Fruit fly (Drosophila melanogaster) whole organism, prepupa: ENCODE measurements around the gene CG43051.

Experiments
- Blimp-1 ChIP-seq: fragments of 200-800 bp; sonication (Bioruptor generic); optimal IDR thresholded peaks from 3 replicates; lab custom pipeline; 2017; ENCODE audit warnings: missing biosample characterization, missing genetic modification characterization, mild to moderate bottlenecking, moderate library complexity, missing genetic modification reagents
- CG11762 ChIP-seq: fragments of 200-800 bp; sonication (Bioruptor generic); optimal IDR thresholded peaks from 3 replicates; lab custom pipeline; 2016; ENCODE audit warnings: missing biosample characterization, missing genetic modification characterization; ENCODE audit not compliant: insufficient read depth
- CG11902 ChIP-seq: fragments of 200-800 bp; sonication (Bioruptor generic); optimal IDR thresholded peaks from 3 replicates; lab custom pipeline; 2016; ENCODE audit warnings: missing biosample characterization, missing genetic modification characterization
- CG15336 ChIP-seq: fragments of 200-800 bp; sonication (Bioruptor generic); IDR thresholded peaks from 2 replicates; pipeline ENCODE4 v1.3.6; 2022; ENCODE audit warnings: missing biosample characterization, missing genetic modification characterization
- CG16779 ChIP-seq: fragments of 200-800 bp; sonication (Bioruptor generic); optimal IDR thresholded peaks from 3 replicates; lab custom pipeline; 2017; ENCODE audit warnings: missing biosample characterization, mild to moderate bottlenecking, missing genetic modification characterization
- CG3032 ChIP-seq: fragments of 200-800 bp; optimal IDR thresholded peaks from 2 replicates; lab custom pipeline; 2019; ENCODE audit warnings: missing biosample characterization, mild to moderate bottlenecking, missing genetic modification characterization, moderate library complexity
- CG31627 ChIP-seq: fragments of 200-800 bp; sonication (Bioruptor generic); optimal IDR thresholded peaks from 3 replicates; lab custom pipeline; 2016; ENCODE audit warnings: missing biosample characterization, missing genetic modification characterization
- CG4318 ChIP-seq: fragments of 200-800 bp; sonication (Bioruptor generic); optimal IDR thresholded peaks from 3 replicates; lab custom pipeline; 2017; ENCODE audit warnings: missing biosample characterization, mild to moderate bottlenecking, missing genetic modification characterization
- CG6163 ChIP-seq: fragments of 200-800 bp; sonication (Bioruptor generic); IDR thresholded peaks from 3 replicates; pipeline ENCODE4 v1.3.6; 2022; ENCODE audit warnings: missing biosample characterization, missing genetic modification characterization
- CG6276 ChIP-seq: fragments of 200-800 bp; sonication (Bioruptor generic); optimal IDR thresholded peaks from 2 replicates; lab custom pipeline; 2017; ENCODE audit warnings: missing biosample characterization, mild to moderate bottlenecking, missing genetic modification characterization
- CG6792 ChIP-seq: fragments of 200-800 bp; sonication (Bioruptor generic); optimal IDR thresholded peaks from 3 replicates; lab custom pipeline; 2016; ENCODE audit warnings: missing biosample characterization, missing genetic modification characterization
- CG6808 ChIP-seq: fragments of 200-800 bp; sonication (Bioruptor generic); optimal IDR thresholded peaks from 3 replicates; lab custom pipeline; 2017; ENCODE audit warnings: missing biosample characterization, missing genetic modification characterization, mild to moderate bottlenecking, moderate library complexity, missing genetic modification reagents
- CG6854 ChIP-seq: fragments of 200-800 bp; sonication (Bioruptor generic); optimal IDR thresholded peaks from 2 replicates; lab custom pipeline; 2017; ENCODE audit warnings: missing biosample characterization, mild to moderate bottlenecking, missing genetic modification characterization
- CG7368 ChIP-seq: fragments of 200-800 bp; sonication (Bioruptor generic); optimal IDR thresholded peaks from 3 replicates; lab custom pipeline; 2016; ENCODE audit warnings: missing biosample characterization, missing genetic modification characterization
- CG8632 ChIP-seq: fragments of 200-800 bp; sonication (Bioruptor generic); optimal IDR thresholded peaks from 3 replicates; lab custom pipeline; 2016; ENCODE audit warnings: missing biosample characterization, missing genetic modification characterization
- Eip93F ChIP-seq: fragments of 200-800 bp; sonication (Bioruptor generic); optimal IDR thresholded peaks from 2 replicates; lab custom pipeline; 2016; ENCODE audit warnings: missing biosample characterization, mild to moderate bottlenecking, missing genetic modification characterization
- Ets21C ChIP-seq: fragments of 200-800 bp; sonication (Bioruptor generic); optimal IDR thresholded peaks from 3 replicates; lab custom pipeline; 2016; ENCODE audit warnings: missing biosample characterization, missing genetic modification characterization
- Gug ChIP-seq: fragments of 200-800 bp; sonication (Bioruptor generic); IDR thresholded peaks from 2 replicates; pipeline ENCODE4 v1.3.6; 2022; ENCODE audit warnings: missing biosample characterization, missing genetic modification characterization
- Hr39 ChIP-seq: fragments of 200-800 bp; sonication (Bioruptor generic); optimal IDR thresholded peaks from 2 replicates; lab custom pipeline; 2016; ENCODE audit warnings: missing biosample characterization, missing genetic modification characterization
- Met ChIP-seq: fragments of 200-800 bp; sonication (Bioruptor generic); optimal IDR thresholded peaks from 3 replicates; lab custom pipeline; 2016; ENCODE audit warnings: missing biosample characterization, missing genetic modification characterization
- Smox ChIP-seq: fragments of 200-800 bp; sonication (Bioruptor generic); optimal IDR thresholded peaks from 3 replicates; lab custom pipeline; 2016; ENCODE audit warnings: missing biosample characterization, missing genetic modification characterization
- Sox14 ChIP-seq: fragments of 200-800 bp; sonication (Bioruptor generic); optimal IDR thresholded peaks from 3 replicates; lab custom pipeline; 2016; ENCODE audit warnings: missing biosample characterization, missing genetic modification characterization
- acj6 ChIP-seq: fragments of 200-800 bp; sonication (Bioruptor generic); optimal IDR thresholded peaks from 3 replicates; lab custom pipeline; 2016; ENCODE audit warnings: missing biosample characterization, missing genetic modification characterization
- cyc ChIP-seq: fragments of 200-800 bp; sonication (Bioruptor generic); optimal IDR thresholded peaks from 3 replicates; lab custom pipeline; 2016; ENCODE audit warnings: missing biosample characterization, missing genetic modification characterization
- dsx ChIP-seq: fragments of 200-800 bp; optimal IDR thresholded peaks from 3 replicates; lab custom pipeline; 2019; ENCODE audit warnings: missing biosample characterization, mild to moderate bottlenecking, missing genetic modification characterization, moderate library complexity; ENCODE audit not compliant: poor library complexity, severe bottlenecking
- eg ChIP-seq: fragments of 200-800 bp; sonication (Bioruptor generic); IDR thresholded peaks from 3 replicates; pipeline ENCODE4 v1.3.6; 2022; ENCODE audit warnings: missing biosample characterization, missing genetic modification characterization
- fd59A ChIP-seq: fragments of 200-800 bp; sonication (Bioruptor generic); optimal IDR thresholded peaks from 2 replicates; lab custom pipeline; 2017; ENCODE audit warnings: missing biosample characterization, mild to moderate bottlenecking, missing genetic modification characterization, missing genetic modification reagents
- fkh ChIP-seq: fragments of 200-800 bp; sonication (Bioruptor generic); optimal IDR thresholded peaks from 3 replicates; lab custom pipeline; 2017; ENCODE audit warnings: missing biosample characterization, mild to moderate bottlenecking, missing genetic modification characterization, moderate library complexity
- net ChIP-seq: fragments of 200-800 bp; sonication (Bioruptor generic); optimal IDR thresholded peaks from 3 replicates; lab custom pipeline; 2016; ENCODE audit warnings: missing biosample characterization, missing genetic modification characterization
- pdm3 ChIP-seq: fragments of 200-800 bp; sonication (Bioruptor generic); optimal IDR thresholded peaks from 3 replicates; lab custom pipeline; 2016; ENCODE audit warnings: missing biosample characterization, missing genetic modification characterization
- salr ChIP-seq, 2 experiments: fragments of 200-800 bp; sonication (Bioruptor generic); optimal IDR thresholded peaks; 3 replicates each; lab custom pipeline; 2016 to 2018; ENCODE audit warnings: missing biosample characterization in 2 of 2, missing genetic modification characterization in 2 of 2, mild to moderate bottlenecking in 1 of 2
- spab ChIP-seq: fragments of 200-800 bp; sonication (Bioruptor generic); optimal IDR thresholded peaks from 2 replicates; lab custom pipeline; 2017; ENCODE audit warnings: missing biosample characterization, mild to moderate bottlenecking, missing genetic modification characterization, missing genetic modification reagents
- ss ChIP-seq, 2 experiments: fragments of 200-800 bp; sonication (Bioruptor generic); optimal IDR thresholded peaks; 2 replicates in 1 of 2; 3 replicates in 1 of 2; lab custom pipeline; 2017 to 2018; ENCODE audit warnings: mild to moderate bottlenecking in 2 of 2, missing biosample characterization in 2 of 2, missing genetic modification characterization in 2 of 2, moderate library complexity in 1 of 2

The CG43051 gene

dm6 chr2L:12497283-12498265 is 10.2 kb upstream of the CG43051 start, which contains the start of gene t-cup (continued):
- peak; percentile 21 for TF ChIP-seq Hr39 (GFP tag; lab: Kevin White, UChicago)
- TF ChIP-seq CG16779 (tag; lab: Kevin White, UChicago): peak; percentile 11
- peak; percentile 44 for TF ChIP-seq CG8632 (GFP tag; lab: Kevin White, UChicago)
- TF ChIP-seq spab (GFP tag; lab: Kevin White, UChicago): peak; percentile 18
- peak; percentile 59 for TF ChIP-seq CG6808
- peak; percentile 52 for TF ChIP-seq Sox14 (GFP tag; lab: Kevin White, UChicago)
- no peak for TF ChIP-seq CG3032 (tag; lab: Kevin White, UChicago)
- peak; percentile 43 for TF ChIP-seq Smox
- TF ChIP-seq cyc (GFP tag; lab: Kevin White, UChicago): no peak
- no peak for TF ChIP-seq CG6276
- TF ChIP-seq pdm3 (GFP tag; lab: Kevin White, UChicago): peak; percentile 26
- peak; percentile 40 for TF ChIP-seq CG6792 (GFP tag; lab: Kevin White, UChicago)
- TF ChIP-seq dsx (GFP tag; lab: Kevin White, UChicago): peak; percentile 15

DNA sequence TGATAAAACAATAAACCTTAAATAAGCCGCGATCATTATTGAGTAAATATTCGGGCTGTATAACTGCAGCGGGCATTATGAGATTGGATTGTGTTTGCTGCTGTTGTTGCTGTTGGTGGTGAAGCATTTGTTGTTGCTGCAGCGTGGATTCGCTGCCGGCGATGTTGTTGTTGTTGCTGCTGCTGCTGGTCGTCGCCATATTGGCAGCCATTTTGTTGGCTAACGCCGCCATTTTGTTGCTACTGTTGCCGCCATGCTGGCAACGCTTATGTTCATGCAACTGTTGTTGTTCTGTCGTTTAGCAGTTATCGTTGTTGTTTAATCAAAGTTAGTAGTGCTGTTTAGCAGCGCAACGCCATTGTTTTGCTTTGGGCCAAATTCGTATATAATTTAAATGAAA is 9.2 kb upstream of the CG43051 start:
- TF ChIP-seq CG15336 (GFP tag; lab: Robert Waterston, UW) (no peak), Met (GFP tag; lab: Kevin White, UChicago) (no peak), CG3032 (tag; lab: Kevin White, UChicago) (peak; percentile 22), CG6808 (peak; percentile 5), fd59A (GFP tag; lab: Kevin White, UChicago) (no peak), CG6276 (no peak), CG6163 (GFP tag; lab: Robert Waterston, UW) (peak; percentile 14; the same call in 2 of the 3 replicates), CG6854 (GFP tag; lab: Kevin White, UChicago) (no peak), eg (GFP tag; lab: Robert Waterston, UW) (no peak), ss (GFP tag; optimal IDR thresholded peaks at IDR 0.05; lab: Kevin White, UChicago) (peak in 1 of 2 experiments; percentile 38), Blimp-1 (GFP tag; lab: Kevin White, UChicago) (no peak), fkh (GFP tag; lab: Kevin White, UChicago) (peak; percentile 10)

DNA sequence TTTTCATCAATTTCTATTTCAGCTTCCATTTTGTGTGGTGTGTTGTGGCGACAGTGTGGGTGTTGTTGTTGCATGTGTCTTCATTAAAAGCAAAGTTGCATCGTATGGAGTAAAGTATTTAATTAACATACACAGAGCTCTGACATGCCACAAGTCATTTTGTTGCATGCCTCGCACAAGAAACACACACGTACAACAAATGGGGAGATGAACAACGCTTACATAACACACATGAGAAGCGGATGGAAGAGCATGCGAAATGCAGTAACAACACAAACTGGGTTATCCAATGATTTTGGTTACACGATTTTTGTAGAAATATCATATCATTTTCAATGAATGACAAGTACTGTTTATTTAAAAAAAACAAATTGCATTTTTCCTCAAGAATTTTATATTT is 8.6 kb upstream of the CG43051 start:
- TF ChIP-seq CG6808 (no peak), Hr39 (GFP tag; lab: Kevin White, UChicago) (no peak), CG11762 (GFP tag; lab: Kevin White, UChicago) (no peak), fd59A (GFP tag; lab: Kevin White, UChicago) (no peak), salr (GFP tag; optimal IDR thresholded peaks at IDR 0.05; lab: Kevin White, UChicago) (no peak), dsx (GFP tag; lab: Kevin White, UChicago) (no peak), CG6854 (GFP tag; lab: Kevin White, UChicago) (no peak), net (GFP tag; lab: Kevin White, UChicago) (no peak), CG3032 (tag; lab: Kevin White, UChicago) (no peak), CG6792 (GFP tag; lab: Kevin White, UChicago) (no peak), CG7368 (GFP tag; lab: Kevin White, UChicago) (no peak), ss (GFP tag; optimal IDR thresholded peaks at IDR 0.05; lab: Kevin White, UChicago) (no peak), CG31627 (GFP tag; lab: Kevin White, UChicago) (no peak), Ets21C (GFP tag; lab: Kevin White, UChicago) (no peak), CG4318 (GFP tag; lab: Kevin White, UChicago) (no peak), Eip93F (GFP tag; lab: Kevin White, UChicago) (no peak), CG11902 (GFP tag; lab: Kevin White, UChicago) (no peak), Met (GFP tag; lab: Kevin White, UChicago) (no peak), acj6 (GFP tag; lab: Kevin White, UChicago) (no peak), Gug (GFP tag; lab: Robert Waterston, UW) (no peak)
